Worm (Caenorhabditis elegans) whole organism, young adult: ENCODE results near the gene M03F8.7.
A peak's percentile ranks its signal among the peaks of the same experiment; 100 is the strongest.

ENCODE experiments used
- T07F8.4 ChIP-seq: sonication (generic microtip); optimal IDR thresholded peaks from 2 replicates; lab custom pipeline; 2016; ENCODE audit warnings: mild to moderate bottlenecking, missing genetic modification characterization, moderate library complexity, missing compliant biosample characterization
- attf-6 ChIP-seq: fragments of 200-800 bp; sonication (Bioruptor generic); IDR thresholded peaks from 2 replicates; pipeline ENCODE4 v1.3.6; 2022; ENCODE audit warnings: missing genetic modification reagents, missing genetic modification characterization, missing compliant biosample characterization
- bed-1 ChIP-seq: fragments of 200-800 bp; sonication (Bioruptor generic); IDR thresholded peaks from 2 replicates; pipeline ENCODE4 v1.3.6; 2022; ENCODE audit warnings: missing genetic modification reagents, missing genetic modification characterization, missing compliant biosample characterization
- dpl-1 ChIP-seq: fragments of 150-350 bp; optimal IDR thresholded peaks from 2 replicates; lab custom pipeline; 2014; ENCODE audit warnings: missing biosample characterization, missing genetic modification reagents, missing genetic modification characterization
- him-1 ChIP-seq: sonication (generic microtip); optimal IDR thresholded peaks from 2 replicates; lab custom pipeline; 2016; ENCODE audit warnings: missing genotype, missing genetic modification reagents, missing genetic modification characterization, missing compliant biosample characterization
- pha-4 ChIP-seq: fragments of 150-350 bp; sonication (generic microtip); optimal IDR thresholded peaks from 2 replicates; lab custom pipeline; 2014; ENCODE audit warnings: missing biosample characterization, missing genetic modification reagents, missing genetic modification characterization
- snpc-4 ChIP-seq, 5 experiments: fragments of 150-350 bp in 1 of 5; sonication (generic microtip) in 4 of 5; optimal IDR thresholded peaks; 2 replicates each; lab custom pipeline; 2014 to 2018; ENCODE audit warnings: missing genetic modification characterization in 5 of 5, missing biosample characterization in 3 of 5, antibody characterized with exemption in 2 of 5, mild to moderate bottlenecking in 2 of 5, missing compliant biosample characterization in 2 of 5, missing genotype in 2 of 5, moderate library complexity in 2 of 5, missing genetic modification reagents in 1 of 5

- TF ChIP-seq T07F8.4 (tag; lab: Kevin White, UChicago) (no peak), bed-1 (GFP tag; lab: Robert Waterston, UW) (no peak), snpc-4 (GFP tag; optimal IDR thresholded peaks at IDR 0.05; lab: Kevin White, UChicago) (no peak), snpc-4 (tag; optimal IDR thresholded peaks at IDR 0.05; lab: Kevin White, UChicago) (peak in 1 of 4 experiments; percentile 18), dpl-1 (peak; percentile 81), pha-4 (tag; lab: Kevin White, UChicago) (no peak), him-1 (peak; percentile 62), attf-6 (no peak)
Measured at ce11 chrV:5917707-5918106, 19.0 kb upstream of the M03F8.7 start, which contains the start of gene lrpr-1.
